Worm (Caenorhabditis elegans) whole organism, late embryonic: ENCODE measurements around the gene C56G2.9.

Source experiments
- ceh-31 ChIP-seq: sonication (generic microtip); optimal IDR thresholded peaks from 2 replicates; lab custom pipeline; 2016; ENCODE audit warnings: missing genetic modification characterization, missing compliant biosample characterization
- dve-1 ChIP-seq: sonication (generic microtip); optimal IDR thresholded peaks from 2 replicates; lab custom pipeline; 2017; ENCODE audit warnings: antibody characterized with exemption, mild to moderate bottlenecking, missing genetic modification characterization, missing compliant biosample characterization
- fkh-6 ChIP-seq: sonication (generic microtip); optimal IDR thresholded peaks from 2 replicates; lab custom pipeline; 2016; ENCODE audit warnings: missing genetic modification characterization, missing compliant biosample characterization
- hlh-6 ChIP-seq: sonication (generic microtip); optimal IDR thresholded peaks from 2 replicates; lab custom pipeline; 2016; ENCODE audit warnings: missing genotype, missing genetic modification characterization, missing compliant biosample characterization
- mec-3 ChIP-seq: sonication (generic microtip); optimal IDR thresholded peaks from 2 replicates; lab custom pipeline; 2016; ENCODE audit warnings: borderline replicate concordance, missing genetic modification characterization, missing compliant biosample characterization
- nfya-1 ChIP-seq: sonication (generic microtip); optimal IDR thresholded peaks from 2 replicates; lab custom pipeline; 2017; ENCODE audit warnings: missing genetic modification characterization, mild to moderate bottlenecking, missing compliant biosample characterization, antibody characterized with exemption, moderate library complexity
- npax-4 ChIP-seq: sonication (generic microtip); optimal IDR thresholded peaks from 2 replicates; lab custom pipeline; 2016; ENCODE audit warnings: missing genetic modification characterization, missing compliant biosample characterization
- rnt-1 ChIP-seq: sonication (generic microtip); optimal IDR thresholded peaks from 2 replicates; lab custom pipeline; 2016; ENCODE audit warnings: missing genetic modification characterization, missing compliant biosample characterization

DNA sequence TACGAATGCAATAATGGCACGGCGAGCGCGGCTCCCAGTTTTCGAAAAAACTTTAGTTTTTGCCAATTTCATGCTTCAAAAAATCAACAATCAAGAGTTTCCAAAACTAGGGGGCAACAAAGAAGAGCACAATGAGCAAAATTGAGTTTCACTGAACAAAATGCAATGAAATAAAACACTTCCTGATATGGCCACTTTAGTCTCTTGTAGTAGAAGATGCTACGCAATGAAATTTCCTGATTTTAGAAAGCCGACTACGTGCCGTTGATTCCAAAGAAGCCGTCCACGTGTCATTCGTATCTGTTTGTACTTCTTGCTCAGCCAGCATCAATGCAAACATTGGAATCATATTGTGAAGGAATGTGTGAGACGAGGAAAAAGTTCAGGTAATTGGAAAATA lies 8.8 kb downstream of the C56G2.9 start:
- TF ChIP-seq dve-1 (tag; lab: Kevin White, UChicago) (no peak), mec-3 (tag; lab: Kevin White, UChicago) (no peak), nfya-1 (no peak), fkh-6 (tag; lab: Kevin White, UChicago) (no peak), ceh-31 (no peak), hlh-6 (tag; lab: Kevin White, UChicago) (no peak), npax-4 (tag; lab: Kevin White, UChicago) (no peak), rnt-1 (no peak)
